Worm (Caenorhabditis elegans) whole organism, early embryonic: Measurements from ENCODE around the gene C25A8.1.

Source experiments
- B0310.2 ChIP-seq: sonication (generic microtip); optimal IDR thresholded peaks from 2 replicates; lab custom pipeline; 2016; ENCODE audit warnings: mild to moderate bottlenecking, missing genetic modification characterization, missing compliant biosample characterization
- ama-1 ChIP-seq: fragments of 150-350 bp; optimal IDR thresholded peaks from 2 replicates; lab custom pipeline; 2014
- ceh-13 ChIP-seq: fragments of 200-800 bp; sonication (Bioruptor generic); optimal IDR thresholded peaks from 2 replicates; lab custom pipeline; 2018; ENCODE audit warnings: mild to moderate bottlenecking, missing genetic modification characterization, missing compliant biosample characterization
- ets-7 ChIP-seq: sonication (generic microtip); optimal IDR thresholded peaks from 2 replicates; lab custom pipeline; 2016; ENCODE audit warnings: missing genotype, missing genetic modification characterization, missing compliant biosample characterization
- flt-1 ChIP-seq: fragments of 200-800 bp; sonication (Bioruptor generic); IDR thresholded peaks from 2 replicates; pipeline ENCODE4 v1.3.6; 2022; ENCODE audit warnings: missing genetic modification characterization, missing compliant biosample characterization
- hmg-4 ChIP-seq: fragments of 200-800 bp; sonication (Bioruptor generic); optimal IDR thresholded peaks from 2 replicates; lab custom pipeline; 2018; ENCODE audit warnings: mild to moderate bottlenecking, missing genetic modification characterization, missing compliant biosample characterization
- sea-1 ChIP-seq: fragments of 200-800 bp; sonication (Bioruptor generic); conservative IDR thresholded peaks from 2 replicates; pipeline ENCODE4 v1.3.6; 2022; ENCODE audit warnings: missing genetic modification characterization, missing compliant biosample characterization
- tbx-11 ChIP-seq: fragments of 200-800 bp; sonication (Bioruptor generic); IDR thresholded peaks from 2 replicates; pipeline ENCODE4 v1.3.6; 2022; ENCODE audit warnings: missing genetic modification characterization, missing compliant biosample characterization
- tbx-37 ChIP-seq: fragments of 200-800 bp; sonication (Bioruptor generic); conservative IDR thresholded peaks from 2 replicates; pipeline ENCODE4 v1.3.6; 2022; ENCODE audit warnings: missing genetic modification reagents, missing genetic modification characterization, missing compliant biosample characterization
- tra-4 ChIP-seq: sonication (generic microtip); optimal IDR thresholded peaks from 2 replicates; lab custom pipeline; 2017; ENCODE audit warnings: missing genetic modification characterization, missing compliant biosample characterization

DNA sequence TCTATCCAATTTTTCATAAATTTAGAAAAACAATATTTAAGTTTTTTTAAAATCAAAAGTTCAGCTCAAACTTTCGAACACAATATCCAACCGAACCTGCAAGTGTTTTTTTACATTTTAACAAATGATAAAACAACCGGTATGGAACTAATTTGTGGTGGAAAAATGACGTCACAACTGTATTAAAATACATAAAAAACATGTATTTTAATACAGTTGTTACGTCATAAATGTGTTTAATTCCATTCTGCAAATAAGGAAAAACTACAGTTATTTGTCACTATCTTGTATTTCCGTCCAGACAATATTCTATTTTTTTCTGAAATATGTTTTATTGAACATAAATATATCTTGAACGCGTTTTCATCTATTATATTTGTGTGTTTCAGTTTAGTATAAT lies 1.3 kb downstream of the C25A8.1 start:
- TF ChIP-seq hmg-4 (GFP tag; lab: Kevin White, UChicago) (no peak), B0310.2 (no peak), ceh-13 (GFP tag; lab: Kevin White, UChicago) (no peak), ets-7 (tag; lab: Kevin White, UChicago) (no peak), ama-1 (lab: Kevin White, UChicago) (no peak), tbx-11 (no peak), tra-4 (tag; lab: Kevin White, UChicago) (no peak), tbx-37 (GFP tag; lab: Robert Waterston, UW) (no peak), flt-1 (GFP tag; lab: Robert Waterston, UW) (no peak), sea-1 (GFP tag; lab: Robert Waterston, UW) (no peak)
